Fruit fly (Drosophila melanogaster) whole organism, embryonic: ENCODE measurements around the gene obst-F.

Experiments
- Antp ChIP-seq: fragments of 200-800 bp; sonication (Bioruptor generic); optimal IDR thresholded peaks from 3 replicates; lab custom pipeline; 2016; ENCODE audit warnings: missing biosample characterization, missing genetic modification characterization
- BtbVII ChIP-seq: fragments of 200-800 bp; sonication (Bioruptor generic); optimal IDR thresholded peaks from 3 replicates; lab custom pipeline; 2017; ENCODE audit warnings: missing biosample characterization, mild to moderate bottlenecking, missing genetic modification characterization
- CG10147 ChIP-seq: fragments of 200-800 bp; sonication (Bioruptor generic); optimal IDR thresholded peaks from 2 replicates; lab custom pipeline; 2019; ENCODE audit warnings: missing biosample characterization, mild to moderate bottlenecking, missing genetic modification characterization, moderate library complexity
- CG1024 ChIP-seq: fragments of 200-800 bp; sonication (Bioruptor generic); IDR thresholded peaks from 2 replicates; pipeline ENCODE4 v1.3.6; 2022; ENCODE audit warnings: missing biosample characterization, missing genetic modification characterization
- CG11456 ChIP-seq: fragments of 200-800 bp; sonication (Bioruptor generic); IDR thresholded peaks from 3 replicates; pipeline ENCODE4 v1.3.6; 2022; ENCODE audit warnings: missing biosample characterization, missing genetic modification characterization
- CG12236 ChIP-seq: fragments of 200-800 bp; sonication (Bioruptor generic); optimal IDR thresholded peaks from 2 replicates; lab custom pipeline; 2016; ENCODE audit warnings: missing biosample characterization, missing genetic modification characterization
- CG14860 ChIP-seq: fragments of 200-800 bp; sonication (Bioruptor generic); IDR thresholded peaks from 3 replicates; pipeline ENCODE4 v1.3.6; 2022; ENCODE audit warnings: missing biosample characterization, missing genetic modification characterization; ENCODE audit not compliant: partially characterized antibody
- CG15601 ChIP-seq: fragments of 200-800 bp; sonication (Bioruptor generic); optimal IDR thresholded peaks from 3 replicates; lab custom pipeline; 2019; ENCODE audit warnings: missing biosample characterization, mild to moderate bottlenecking, missing genetic modification characterization, moderate library complexity
- CG17186 ChIP-seq: fragments of 200-800 bp; sonication (Bioruptor generic); optimal IDR thresholded peaks from 3 replicates; lab custom pipeline; 2017; ENCODE audit warnings: missing biosample characterization, missing genetic modification reagents, missing genetic modification characterization
- CG17568 ChIP-seq: fragments of 200-800 bp; sonication (Bioruptor generic); optimal IDR thresholded peaks from 2 replicates; lab custom pipeline; 2018; ENCODE audit warnings: missing biosample characterization, mild to moderate bottlenecking, missing genetic modification characterization, moderate library complexity
- CG1792 ChIP-seq: fragments of 200-800 bp; sonication (Bioruptor generic); optimal IDR thresholded peaks from 2 replicates; lab custom pipeline; 2016; ENCODE audit warnings: missing biosample characterization, missing genetic modification characterization
- CG1832 ChIP-seq: fragments of 200-800 bp; sonication (Bioruptor generic); optimal IDR thresholded peaks from 2 replicates; lab custom pipeline; 2017; ENCODE audit warnings: missing biosample characterization, mild to moderate bottlenecking, missing genetic modification characterization, inconsistent platforms
- CG3281 ChIP-seq: fragments of 200-800 bp; sonication (Bioruptor generic); optimal IDR thresholded peaks from 3 replicates; lab custom pipeline; 2017; ENCODE audit warnings: missing biosample characterization, mild to moderate bottlenecking, missing genetic modification characterization
- CG33557 ChIP-seq: fragments of 200-800 bp; sonication (Bioruptor generic); optimal IDR thresholded peaks from 2 replicates; lab custom pipeline; 2019; ENCODE audit warnings: missing biosample characterization, mild to moderate bottlenecking, missing genetic modification characterization, moderate library complexity
- CG34224 ChIP-seq: fragments of 200-800 bp; sonication (Bioruptor generic); IDR thresholded peaks from 3 replicates; pipeline ENCODE4 v1.3.6; 2022; ENCODE audit warnings: missing biosample characterization, missing genetic modification characterization; ENCODE audit not compliant: partially characterized antibody
- CG3995 ChIP-seq: fragments of 200-800 bp; sonication (Bioruptor generic); optimal IDR thresholded peaks from 3 replicates; lab custom pipeline; 2016; ENCODE audit warnings: missing biosample characterization, missing genetic modification characterization
- CG6791 ChIP-seq: fragments of 200-800 bp; sonication (Bioruptor generic); IDR thresholded peaks from 3 replicates; pipeline ENCODE4 v1.3.6; 2022; ENCODE audit warnings: missing biosample characterization, missing genetic modification characterization; ENCODE audit not compliant: partially characterized antibody
- CG8924 ChIP-seq: fragments of 200-800 bp; optimal IDR thresholded peaks from 3 replicates; lab custom pipeline; 2019; ENCODE audit warnings: missing biosample characterization, mild to moderate bottlenecking, missing genetic modification characterization, moderate library complexity
- Eip74EF ChIP-seq, 2 experiments: fragments of 200-800 bp in 1 of 2; fragments of >200 bp in 1 of 2; sonication (Bioruptor generic) in 1 of 2; optimal IDR thresholded peaks; 2 replicates each; lab custom pipeline; 2017 to 2019; ENCODE audit warnings: missing biosample characterization in 2 of 2, missing genetic modification characterization in 2 of 2, mild to moderate bottlenecking in 1 of 2, moderate library complexity in 1 of 2
- Mad ChIP-seq: fragments of 200-800 bp; sonication (Bioruptor generic); optimal IDR thresholded peaks from 2 replicates; lab custom pipeline; 2016; ENCODE audit warnings: missing biosample characterization, missing genetic modification characterization
- NFAT ChIP-seq: fragments of 200-800 bp; sonication (Bioruptor generic); IDR thresholded peaks from 2 replicates; pipeline ENCODE4 v1.3.6; 2022; ENCODE audit warnings: missing biosample characterization, missing genetic modification characterization
- NfI ChIP-seq: fragments of 200-800 bp; sonication (Bioruptor generic); optimal IDR thresholded peaks from 3 replicates; lab custom pipeline; 2018; ENCODE audit warnings: missing biosample characterization, mild to moderate bottlenecking, missing genetic modification characterization, moderate library complexity
- Oli ChIP-seq: fragments of 200-800 bp; sonication (Bioruptor generic); optimal IDR thresholded peaks from 2 replicates; lab custom pipeline; 2018; ENCODE audit warnings: missing biosample characterization, mild to moderate bottlenecking, missing genetic modification characterization, moderate library complexity
- PHDP ChIP-seq: fragments of 200-800 bp; sonication (Bioruptor generic); optimal IDR thresholded peaks from 3 replicates; lab custom pipeline; 2018; ENCODE audit warnings: missing biosample characterization, mild to moderate bottlenecking, missing genetic modification characterization, moderate library complexity
- Sox102F ChIP-seq: fragments of 200-800 bp; sonication (Bioruptor generic); optimal IDR thresholded peaks from 2 replicates; lab custom pipeline; 2018; ENCODE audit warnings: missing biosample characterization, mild to moderate bottlenecking, missing genetic modification characterization, moderate library complexity
- Sry-β ChIP-seq: fragments of 200-800 bp; sonication (Bioruptor generic); optimal IDR thresholded peaks from 2 replicates; lab custom pipeline; 2018; ENCODE audit warnings: missing biosample characterization, mild to moderate bottlenecking, missing genetic modification characterization, moderate library complexity
- TFAM ChIP-seq: fragments of 200-800 bp; sonication (Bioruptor generic); optimal IDR thresholded peaks from 2 replicates; lab custom pipeline; 2017; ENCODE audit warnings: missing biosample characterization, missing genetic modification characterization, inconsistent platforms
- Taf1 ChIP-seq: fragments of 200-800 bp; sonication (Bioruptor generic); IDR thresholded peaks from 2 replicates; pipeline ENCODE4 v1.3.6; 2022; ENCODE audit warnings: missing biosample characterization, missing genetic modification characterization
- ara ChIP-seq: fragments of 200-800 bp; sonication (Bioruptor generic); IDR thresholded peaks from 2 replicates; pipeline ENCODE4 v1.3.6; 2022; ENCODE audit warnings: missing biosample characterization, missing genetic modification characterization
- cg ChIP-seq: fragments of 200-800 bp; sonication (Bioruptor generic); optimal IDR thresholded peaks from 3 replicates; lab custom pipeline; 2019; ENCODE audit warnings: missing biosample characterization, mild to moderate bottlenecking, missing genetic modification characterization, moderate library complexity
- chn ChIP-seq: fragments of 200-800 bp; sonication (Bioruptor generic); optimal IDR thresholded peaks from 2 replicates; lab custom pipeline; 2016; ENCODE audit warnings: missing biosample characterization, missing genetic modification characterization
- dimm ChIP-seq: fragments of 200-800 bp; sonication (Bioruptor generic); IDR thresholded peaks from 2 replicates; pipeline ENCODE4 v1.3.6; 2022; ENCODE audit warnings: missing biosample characterization, missing genetic modification characterization
- disco-r ChIP-seq: fragments of 200-800 bp; sonication (Bioruptor generic); optimal IDR thresholded peaks from 2 replicates; lab custom pipeline; 2016; ENCODE audit warnings: missing biosample characterization, missing genetic modification characterization
- dm ChIP-seq: fragments of 200-800 bp; sonication (Bioruptor generic); optimal IDR thresholded peaks from 3 replicates; lab custom pipeline; 2016; ENCODE audit warnings: missing biosample characterization, missing genetic modification characterization
- ems ChIP-seq: fragments of 200-800 bp; sonication (Bioruptor generic); optimal IDR thresholded peaks from 3 replicates; lab custom pipeline; 2016; ENCODE audit warnings: missing biosample characterization, missing genetic modification characterization
- gem ChIP-seq: fragments of 200-800 bp; sonication (Bioruptor generic); optimal IDR thresholded peaks from 2 replicates; lab custom pipeline; 2019; ENCODE audit warnings: missing biosample characterization, mild to moderate bottlenecking, missing genetic modification characterization, moderate library complexity
- gro ChIP-seq: fragments of 200-800 bp; sonication (Bioruptor generic); optimal IDR thresholded peaks from 2 replicates; lab custom pipeline; 2016; ENCODE audit warnings: missing biosample characterization, missing genetic modification characterization
- gsb ChIP-seq: fragments of 200-800 bp; sonication (Bioruptor generic); IDR thresholded peaks from 2 replicates; pipeline ENCODE4 v1.3.6; 2022; ENCODE audit warnings: missing biosample characterization, missing genetic modification characterization
- her ChIP-seq: fragments of 200-800 bp; sonication (Bioruptor generic); optimal IDR thresholded peaks from 2 replicates; lab custom pipeline; 2016; ENCODE audit warnings: missing biosample characterization, missing genetic modification characterization
- nerfin-2 ChIP-seq: fragments of 200-800 bp; sonication (Bioruptor generic); IDR thresholded peaks from 2 replicates; pipeline ENCODE4 v1.3.6; 2022; ENCODE audit warnings: missing biosample characterization, missing genetic modification characterization; ENCODE audit not compliant: partially characterized antibody
- psq ChIP-seq: fragments of 200-800 bp; sonication (Bioruptor generic); optimal IDR thresholded peaks from 2 replicates; lab custom pipeline; 2017; ENCODE audit warnings: missing biosample characterization, missing genetic modification characterization
- pum ChIP-seq: fragments of 200-800 bp; sonication (Bioruptor generic); optimal IDR thresholded peaks from 2 replicates; lab custom pipeline; 2016; ENCODE audit warnings: missing biosample characterization, missing genetic modification characterization
- row ChIP-seq: fragments of 200-800 bp; sonication (Bioruptor generic); IDR thresholded peaks from 3 replicates; pipeline ENCODE4 v1.3.6; 2022; ENCODE audit warnings: missing biosample characterization, missing genetic modification characterization
- sim ChIP-seq: fragments of 200-800 bp; sonication (Bioruptor generic); IDR thresholded peaks from 2 replicates; pipeline ENCODE4 v1.3.6; 2022; ENCODE audit warnings: missing biosample characterization, missing genetic modification characterization
- sr ChIP-seq: fragments of 200-800 bp; sonication (Bioruptor generic); IDR thresholded peaks from 3 replicates; pipeline ENCODE4 v1.3.6; 2022; ENCODE audit warnings: missing biosample characterization, missing genetic modification characterization
- twi ChIP-seq: fragments of 200-800 bp; optimal IDR thresholded peaks from 2 replicates; lab custom pipeline; 2019; ENCODE audit warnings: missing biosample characterization, mild to moderate bottlenecking, missing genetic modification characterization, moderate library complexity
- wek ChIP-seq: fragments of 200-800 bp; sonication (Bioruptor generic); optimal IDR thresholded peaks from 3 replicates; lab custom pipeline; 2018; ENCODE audit warnings: missing biosample characterization, mild to moderate bottlenecking, missing genetic modification characterization, moderate library complexity
- wor ChIP-seq: fragments of 200-800 bp; sonication (Bioruptor generic); IDR thresholded peaks from 2 replicates; pipeline ENCODE4 v1.3.6; 2022; ENCODE audit warnings: missing biosample characterization, missing genetic modification characterization
- yki ChIP-seq: fragments of >200 bp; optimal IDR thresholded peaks from 3 replicates; lab custom pipeline; 2018
- zen ChIP-seq: fragments of 200-800 bp; sonication (Bioruptor generic); optimal IDR thresholded peaks from 3 replicates; lab custom pipeline; 2018; ENCODE audit warnings: missing biosample characterization, mild to moderate bottlenecking, missing genetic modification characterization, moderate library complexity

The obst-F gene

DNA sequence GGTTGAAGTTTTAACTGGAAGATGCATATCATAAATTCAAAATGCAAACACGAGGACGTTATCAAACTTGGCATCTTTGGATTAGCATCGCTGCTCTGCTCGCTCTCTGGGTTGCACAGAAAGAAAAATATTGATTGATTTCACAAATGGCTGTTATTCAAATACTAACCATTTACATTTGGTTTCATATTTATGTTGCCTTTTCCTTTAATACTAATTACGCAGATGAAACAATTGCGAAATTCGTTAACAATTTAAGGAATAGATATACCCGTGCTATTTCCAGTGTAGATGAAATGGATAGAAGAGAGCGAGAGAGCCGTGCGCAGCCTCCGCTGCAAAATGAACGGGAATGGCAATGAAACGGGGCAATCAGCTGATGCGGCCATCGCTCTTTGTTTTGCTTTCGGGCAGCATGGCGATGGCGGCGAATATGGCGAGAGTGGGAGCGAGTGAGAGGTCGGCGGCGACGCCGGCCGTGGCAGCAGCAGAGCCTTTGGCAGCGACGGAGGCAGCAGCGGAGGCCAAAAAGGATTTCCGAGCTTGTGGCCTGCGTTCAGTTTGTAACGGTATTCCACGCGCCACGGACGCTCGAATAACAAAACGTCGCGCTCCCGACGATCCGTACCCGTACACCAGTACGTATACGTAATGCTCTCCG lies 46.2 kb upstream of the obst-F start, which contains the start of gene rdgC (continued):
- TF ChIP-seq CG14860 = no peak
- TF ChIP-seq zen = peak; percentile 88
- peak; percentile 93 for TF ChIP-seq gsb (GFP tag; lab: Robert Waterston, UW)
- TF ChIP-seq yki (lab: Kevin White, UChicago) = no peak
- TF ChIP-seq Sox102F (GFP tag; lab: Kevin White, UChicago) = peak; percentile 98
- peak; percentile 83 for TF ChIP-seq CG12236 (GFP tag; lab: Kevin White, UChicago)
- TF ChIP-seq CG15601 = peak; percentile 85
- peak; percentile 94 for TF ChIP-seq CG17568 (GFP tag; lab: Kevin White, UChicago)
- peak; percentile 96 for TF ChIP-seq PHDP (tag; lab: Kevin White, UChicago)
- peak; percentile 78 for TF ChIP-seq psq (GFP tag; lab: Kevin White, UChicago)
- TF ChIP-seq wek (GFP tag; lab: Kevin White, UChicago) = peak; percentile 89
- TF ChIP-seq Sry-β (GFP tag; lab: Kevin White, UChicago) = peak; percentile 7
- TF ChIP-seq CG10147 = peak; percentile 96
- TF ChIP-seq her = peak; percentile 92
- TF ChIP-seq CG34224 = no peak
- TF ChIP-seq nerfin-2 (GFP tag; lab: Robert Waterston, UW) = no peak
- TF ChIP-seq CG17186 (GFP tag; lab: Kevin White, UChicago) = peak; percentile 77
- TF ChIP-seq sim (GFP tag; lab: Robert Waterston, UW) = peak; percentile 89
- TF ChIP-seq gro (GFP tag; lab: Kevin White, UChicago) = peak; percentile 96
- peak in 1 of 2 experiments; percentile 96 for TF ChIP-seq Eip74EF (GFP tag; optimal IDR thresholded peaks at IDR 0.05; lab: Kevin White, UChicago)
- TF ChIP-seq wor (GFP tag; lab: Robert Waterston, UW) = peak; percentile 89
- TF ChIP-seq NfI (GFP tag; lab: Kevin White, UChicago) = peak; percentile 96
- TF ChIP-seq CG1832 (GFP tag; lab: Kevin White, UChicago) = peak; percentile 45
- TF ChIP-seq CG11456 = peak; percentile 94
- TF ChIP-seq pum = peak; percentile 96
- peak; percentile 91 for TF ChIP-seq chn (GFP tag; lab: Kevin White, UChicago)
- peak; percentile 96 for TF ChIP-seq Antp (GFP tag; lab: Kevin White, UChicago)
- TF ChIP-seq twi (tag; lab: Kevin White, UChicago) = peak; percentile 59
- peak; percentile 96 for TF ChIP-seq CG8924
- TF ChIP-seq Mad (GFP tag; lab: Kevin White, UChicago) = peak; percentile 85
- TF ChIP-seq CG6791 (GFP tag; lab: Robert Waterston, UW) = no peak
- peak; percentile 96 for TF ChIP-seq row
- peak; percentile 96 for TF ChIP-seq Oli (tag; lab: Kevin White, UChicago)
- no peak for TF ChIP-seq CG33557 (GFP tag; lab: Kevin White, UChicago)
- TF ChIP-seq CG1792 (GFP tag; lab: Kevin White, UChicago) = peak; percentile 95
- peak; percentile 94 for TF ChIP-seq CG3281 (GFP tag; lab: Kevin White, UChicago)
- TF ChIP-seq NFAT (GFP tag; lab: Robert Waterston, UW) = peak; percentile 93
- TF ChIP-seq CG1024 = peak; percentile 94
- peak; percentile 96 for TF ChIP-seq ara (GFP tag; lab: Robert Waterston, UW)
- peak; percentile 97 for TF ChIP-seq gem
- TF ChIP-seq ems (GFP tag; lab: Kevin White, UChicago) = peak; percentile 94
- TF ChIP-seq Taf1 (GFP tag; lab: Robert Waterston, UW) = peak; percentile 87
- peak; percentile 94 for TF ChIP-seq sr (GFP tag; lab: Robert Waterston, UW)
- peak; percentile 68 for TF ChIP-seq CG3995 (GFP tag; lab: Kevin White, UChicago)
- peak; percentile 96 for TF ChIP-seq BtbVII (GFP tag; lab: Kevin White, UChicago)
- peak; percentile 77 for TF ChIP-seq dimm (GFP tag; lab: Robert Waterston, UW)
- peak; percentile 77 for TF ChIP-seq TFAM (GFP tag; lab: Kevin White, UChicago)
- TF ChIP-seq disco-r (GFP tag; lab: Kevin White, UChicago) = peak; percentile 91
- no peak for TF ChIP-seq cg (GFP tag; lab: Kevin White, UChicago)
- peak; percentile 86 for TF ChIP-seq dm (GFP tag; lab: Kevin White, UChicago)
